Worm (Caenorhabditis elegans): ENCODE measurements around the gene tbc-7.

tbc-7 gene

ce11 chrX:5119246-5119645 is 14.8 kb upstream of the tbc-7 start (continued):
- peak; percentile 50 for TF ChIP-seq unc-62 (GFP tag; optimal IDR thresholded peaks at IDR 0.05)
- TF ChIP-seq egl-27 (tag; optimal IDR thresholded peaks at IDR 0.05) = no peak
- TF ChIP-seq daf-12 (tag; optimal IDR thresholded peaks at IDR 0.05) = no peak
- no peak for TF ChIP-seq tbx-2 (tag; optimal IDR thresholded peaks at IDR 0.05)
- TF ChIP-seq fkh-2 (tag; optimal IDR thresholded peaks at IDR 0.05) = no peak
- TF ChIP-seq hmg-11 (tag; optimal IDR thresholded peaks at IDR 0.05) = no peak
- no peak for TF ChIP-seq snpc-4 (tag; optimal IDR thresholded peaks at IDR 0.05)
- TF ChIP-seq R02D3.7 (tag; optimal IDR thresholded peaks at IDR 0.05) = no peak

ce11 chrX:5119686-5120085 is 14.4 kb upstream of the tbc-7 start:
- TF ChIP-seq lin-39 (tag; optimal IDR thresholded peaks at IDR 0.05) (no peak), nhr-77 (tag; optimal IDR thresholded peaks at IDR 0.05) (no peak), nhr-67 (tag; optimal IDR thresholded peaks at IDR 0.05) (no peak), fos-1 (tag; optimal IDR thresholded peaks at IDR 0.05) (no peak), ceh-82 (tag; optimal IDR thresholded peaks at IDR 0.05) (no peak), egl-5 (tag; optimal IDR thresholded peaks at IDR 0.05) (no peak), ZK546.5 (tag; optimal IDR thresholded peaks at IDR 0.05) (no peak), elt-2 (tag; optimal IDR thresholded peaks at IDR 0.05) (no peak)

- TF ChIP-seq nhr-67 (tag; optimal IDR thresholded peaks at IDR 0.05) = no peak
- no peak for TF ChIP-seq egl-27 (tag; optimal IDR thresholded peaks at IDR 0.05)
- TF ChIP-seq elt-3 (tag; optimal IDR thresholded peaks at IDR 0.05) = no peak
- no peak for TF ChIP-seq hmg-11 (tag; optimal IDR thresholded peaks at IDR 0.05)
- no peak for TF ChIP-seq ceh-9 (tag; optimal IDR thresholded peaks at IDR 0.05)
- no peak for TF ChIP-seq unc-62 (GFP tag; optimal IDR thresholded peaks at IDR 0.05)
- TF ChIP-seq zag-1 (tag; optimal IDR thresholded peaks at IDR 0.05) = no peak
- TF ChIP-seq ceh-16 (tag; optimal IDR thresholded peaks at IDR 0.05) = no peak
Measured at ce11 chrX:5120196-5120595, 13.9 kb upstream of the tbc-7 start.

- TF ChIP-seq tbx-2 (tag; optimal IDR thresholded peaks at IDR 0.05) = no peak
- TF ChIP-seq ama-1 (optimal IDR thresholded peaks at IDR 0.05) = peak; percentile 38
Measured at ce11 chrX:5120807-5121206, 13.3 kb upstream of the tbc-7 start.

ce11 chrX:5121789-5122188 is 12.3 kb upstream of the tbc-7 start:
- TF ChIP-seq nfya-1 (tag; optimal IDR thresholded peaks at IDR 0.05; ENCODE audit: insufficient read depth) = peak; percentile 52
- no peak for TF ChIP-seq aly-2 (tag; optimal IDR thresholded peaks at IDR 0.05)
- no peak for TF ChIP-seq nhr-23 (tag; optimal IDR thresholded peaks at IDR 0.05)
- peak; percentile 67 for TF ChIP-seq sea-2 (GFP tag; optimal IDR thresholded peaks at IDR 0.05)
- TF ChIP-seq hmg-11 (tag; optimal IDR thresholded peaks at IDR 0.05) = peak; percentile 61
- no peak for TF ChIP-seq ztf-4 (tag; optimal IDR thresholded peaks at IDR 0.05)
- TF ChIP-seq ama-1 (optimal IDR thresholded peaks at IDR 0.05) = peak; percentile 20
- TF ChIP-seq lin-39 (tag; optimal IDR thresholded peaks at IDR 0.05) = peak; percentile 66
- peak; percentile 5 for TF ChIP-seq pha-4 (tag; optimal IDR thresholded peaks at IDR 0.05)

- peak; percentile 9 for TF ChIP-seq nhr-23 (tag; optimal IDR thresholded peaks at IDR 0.05)
- TF ChIP-seq ceh-9 (tag; optimal IDR thresholded peaks at IDR 0.05) = no peak
- TF ChIP-seq elt-2 (tag; optimal IDR thresholded peaks at IDR 0.05) = peak; percentile 36
- TF ChIP-seq fos-1 (tag; optimal IDR thresholded peaks at IDR 0.05) = no peak
Measured at ce11 chrX:5122369-5122768, 11.7 kb upstream of the tbc-7 start.

ce11 chrX:5122791-5123414 is 11.2 kb upstream of the tbc-7 start:
- TF ChIP-seq ama-1 (optimal IDR thresholded peaks at IDR 0.05) (no peak), elt-2 (tag; optimal IDR thresholded peaks at IDR 0.05) (peak; percentile 22), pqm-1 (tag; optimal IDR thresholded peaks at IDR 0.05) (peak; percentile 30), nhr-23 (tag; optimal IDR thresholded peaks at IDR 0.05) (peak; percentile 18), lin-39 (tag; optimal IDR thresholded peaks at IDR 0.05) (no peak), nhr-25 (tag; optimal IDR thresholded peaks at IDR 0.05) (peak; percentile 26), pha-4 (tag; optimal IDR thresholded peaks at IDR 0.05) (peak; percentile 85)

All from whole organism, L3 larva.